Worm (Caenorhabditis elegans) whole organism, L4 larva: ENCODE measurements around the gene ivns-1.
A peak's percentile ranks its signal among the peaks of the same experiment; 100 is the strongest.

Experiments
- F26F4.8 ChIP-seq: fragments of 200-800 bp; sonication (Bioruptor generic); conservative IDR thresholded peaks from 2 replicates; pipeline ENCODE4 v1.3.6; 2022; ENCODE audit warnings: missing genetic modification characterization, missing compliant biosample characterization
- Y105C5A.15 ChIP-seq: fragments of 200-800 bp; sonication (Bioruptor generic); IDR thresholded peaks from 2 replicates; pipeline ENCODE4 v1.3.6; 2022; ENCODE audit warnings: missing genetic modification characterization, missing compliant biosample characterization
- Y75B8A.6 ChIP-seq: fragments of 200-800 bp; sonication (Bioruptor generic); IDR thresholded peaks from 2 replicates; pipeline ENCODE4 v1.3.6; 2022; ENCODE audit warnings: missing genetic modification reagents, missing genetic modification characterization, missing compliant biosample characterization
- aha-1 ChIP-seq: fragments of 150-350 bp; peaks from one replicate; lab custom pipeline; 2014; ENCODE audit warnings: missing biosample characterization, missing genetic modification characterization
- arid-1 ChIP-seq: fragments of 200-800 bp; sonication (Bioruptor generic); conservative IDR thresholded peaks from 2 replicates; pipeline ENCODE4 v1.3.6; 2022; ENCODE audit warnings: missing genetic modification reagents, missing genetic modification characterization, missing compliant biosample characterization
- ceh-20 ChIP-seq: fragments of 200-800 bp; sonication (Bioruptor generic); IDR thresholded peaks from 2 replicates; pipeline ENCODE4 v1.3.6; 2022; ENCODE audit warnings: missing genetic modification reagents, missing genetic modification characterization, missing compliant biosample characterization
- daf-16 ChIP-seq, 3 experiments: sonication (generic microtip); optimal IDR thresholded peaks; 2 replicates each; lab custom pipeline; 2016 to 2017; ENCODE audit warnings: missing genetic modification characterization in 3 of 3, missing genetic modification reagents in 3 of 3, mild to moderate bottlenecking in 2 of 3, missing compliant biosample characterization in 2 of 3, missing biosample characterization in 1 of 3, moderate library complexity in 1 of 3
- daf-8 ChIP-seq: fragments of 200-800 bp; sonication (Bioruptor generic); IDR thresholded peaks from 2 replicates; pipeline ENCODE4 v1.3.6; 2022; ENCODE audit warnings: missing genetic modification characterization, missing compliant biosample characterization
- dmd-6 ChIP-seq: fragments of 200-800 bp; sonication (Bioruptor generic); IDR thresholded peaks from 2 replicates; pipeline ENCODE4 v1.3.6; 2022; ENCODE audit warnings: missing genetic modification reagents, missing genetic modification characterization, missing compliant biosample characterization
- dpl-1 ChIP-seq: fragments of 150-350 bp; optimal IDR thresholded peaks from 2 replicates; lab custom pipeline; 2014; ENCODE audit warnings: missing biosample characterization, missing genetic modification reagents, missing genetic modification characterization
- dve-1 ChIP-seq: sonication (generic microtip); optimal IDR thresholded peaks from 2 replicates; lab custom pipeline; 2017; ENCODE audit warnings: antibody characterized with exemption, mild to moderate bottlenecking, missing genetic modification characterization, missing compliant biosample characterization; ENCODE audit not compliant: insufficient read depth
- egl-43 ChIP-seq: fragments of 200-800 bp; sonication (Bioruptor generic); IDR thresholded peaks from 2 replicates; pipeline ENCODE4 v1.3.6; 2022; ENCODE audit warnings: missing genetic modification reagents, missing genetic modification characterization, missing compliant biosample characterization
- hif-1 ChIP-seq, 2 experiments: sonication (generic microtip); optimal IDR thresholded peaks; 2 replicates each; lab custom pipeline; 2016 to 2017; ENCODE audit warnings: missing compliant biosample characterization in 2 of 2, missing genetic modification characterization in 2 of 2, missing genetic modification reagents in 2 of 2, missing genotype in 2 of 2, mild to moderate bottlenecking in 1 of 2
- hlh-11 ChIP-seq: fragments of 200-800 bp; sonication (Bioruptor generic); optimal IDR thresholded peaks from 2 replicates; lab custom pipeline; 2018; ENCODE audit warnings: mild to moderate bottlenecking, missing genetic modification characterization, missing compliant biosample characterization
- hlh-30 ChIP-seq: sonication (generic microtip); optimal IDR thresholded peaks from 2 replicates; lab custom pipeline; 2017; ENCODE audit warnings: antibody characterized with exemption, mild to moderate bottlenecking, missing genetic modification characterization, missing compliant biosample characterization; ENCODE audit not compliant: insufficient read depth
- hmg-1.1 ChIP-seq: fragments of 200-800 bp; sonication (Bioruptor generic); IDR thresholded peaks from 2 replicates; pipeline ENCODE4 v1.3.6; 2022; ENCODE audit warnings: missing genetic modification reagents, missing genetic modification characterization, missing compliant biosample characterization
- lin-38 ChIP-seq: fragments of 200-800 bp; sonication (Bioruptor generic); IDR thresholded peaks from 2 replicates; pipeline ENCODE4 v1.3.6; 2022; ENCODE audit warnings: missing genetic modification reagents, missing genetic modification characterization, missing compliant biosample characterization
- lin-39 ChIP-seq: fragments of 150-350 bp; optimal IDR thresholded peaks from 2 replicates; lab custom pipeline; 2014; ENCODE audit warnings: missing biosample characterization, missing genetic modification reagents, missing genetic modification characterization
- lir-3 ChIP-seq: sonication (generic microtip); optimal IDR thresholded peaks from 2 replicates; lab custom pipeline; 2016; ENCODE audit warnings: mild to moderate bottlenecking, missing genetic modification characterization, missing compliant biosample characterization
- lsy-2 ChIP-seq, 2 experiments: fragments of 150-350 bp in 1 of 2; sonication (generic microtip) in 1 of 2; optimal IDR thresholded peaks; 2 replicates each; lab custom pipeline; 2014 to 2017; ENCODE audit warnings: missing biosample characterization in 2 of 2, missing genetic modification characterization in 2 of 2
- madf-9 ChIP-seq: fragments of 200-800 bp; sonication (Bioruptor generic); conservative IDR thresholded peaks from 2 replicates; pipeline ENCODE4 v1.3.6; 2022; ENCODE audit warnings: missing genetic modification reagents, missing genetic modification characterization, missing compliant biosample characterization
- mdt-29 ChIP-seq: fragments of 200-800 bp; sonication (Bioruptor generic); IDR thresholded peaks from 2 replicates; pipeline ENCODE4 v1.3.6; 2022; ENCODE audit warnings: missing genetic modification reagents, missing genetic modification characterization, missing compliant biosample characterization
- mep-1 ChIP-seq: fragments of 150-350 bp; sonication (generic microtip); optimal IDR thresholded peaks from 3 replicates; lab custom pipeline; 2014; ENCODE audit warnings: missing biosample characterization, missing genetic modification characterization
- nhr-102 ChIP-seq: sonication (generic microtip); optimal IDR thresholded peaks from 2 replicates; lab custom pipeline; 2016; ENCODE audit warnings: mild to moderate bottlenecking, missing genetic modification characterization, moderate library complexity, missing compliant biosample characterization
- nhr-11 ChIP-seq: fragments of 150-350 bp; optimal IDR thresholded peaks from 2 replicates; lab custom pipeline; 2014; ENCODE audit warnings: missing biosample characterization, missing genetic modification characterization
- nhr-237 ChIP-seq: sonication (generic microtip); optimal IDR thresholded peaks from 2 replicates; lab custom pipeline; 2017; ENCODE audit warnings: missing biosample characterization, missing genetic modification characterization
- nhr-28 ChIP-seq: fragments of 150-350 bp; optimal IDR thresholded peaks from 2 replicates; lab custom pipeline; 2014; ENCODE audit warnings: missing biosample characterization, missing genetic modification characterization
- nhr-41 ChIP-seq: fragments of 200-800 bp; sonication (Bioruptor generic); IDR thresholded peaks from 2 replicates; pipeline ENCODE4 v1.3.6; 2022; ENCODE audit warnings: missing genetic modification reagents, missing genetic modification characterization, missing compliant biosample characterization
- nhr-48 ChIP-seq: sonication (generic microtip); optimal IDR thresholded peaks from 2 replicates; lab custom pipeline; 2016; ENCODE audit warnings: mild to moderate bottlenecking, missing genetic modification characterization, missing compliant biosample characterization
- php-3 ChIP-seq: fragments of 200-800 bp; sonication (Bioruptor generic); IDR thresholded peaks from 2 replicates; pipeline ENCODE4 v1.3.6; 2022; ENCODE audit warnings: missing genetic modification reagents, missing genetic modification characterization, missing compliant biosample characterization
- pqm-1 ChIP-seq: sonication (generic microtip); optimal IDR thresholded peaks from 2 replicates; lab custom pipeline; 2017; ENCODE audit warnings: missing biosample characterization, missing genetic modification characterization
- sdz-12 ChIP-seq: fragments of 200-800 bp; sonication (Bioruptor generic); optimal IDR thresholded peaks from 2 replicates; lab custom pipeline; 2018; ENCODE audit warnings: mild to moderate bottlenecking, missing genetic modification characterization, missing compliant biosample characterization
- snpc-4 ChIP-seq: fragments of 150-350 bp; optimal IDR thresholded peaks from 2 replicates; lab custom pipeline; 2014; ENCODE audit warnings: missing biosample characterization, missing genetic modification characterization
- spr-3 ChIP-seq: fragments of 200-800 bp; sonication (Bioruptor generic); optimal IDR thresholded peaks from 2 replicates; lab custom pipeline; 2018; ENCODE audit warnings: mild to moderate bottlenecking, missing genetic modification characterization, missing compliant biosample characterization
- tag-97 ChIP-seq: fragments of 200-800 bp; sonication (Bioruptor generic); IDR thresholded peaks from 2 replicates; pipeline ENCODE4 v1.3.6; 2022; ENCODE audit warnings: missing genetic modification characterization, missing compliant biosample characterization
- unc-62 ChIP-seq, 3 experiments: fragments of 150-350 bp in 1 of 3; sonication (generic microtip); optimal IDR thresholded peaks in 2 of 3; peaks in 1 of 3; 1 replicate in 1 of 3; 2 replicates in 2 of 3; lab custom pipeline; 2014 to 2017; ENCODE audit warnings: missing biosample characterization in 3 of 3, missing genetic modification characterization in 3 of 3, missing genetic modification reagents in 3 of 3, missing genotype in 1 of 3
- zip-2 ChIP-seq: fragments of 150-350 bp; optimal IDR thresholded peaks from 2 replicates; lab custom pipeline; 2014; ENCODE audit warnings: missing biosample characterization, missing genetic modification characterization

Gene ivns-1

ce11 chrX:12633862-12634404 is at the start of gene ivns-1:
Gene ivns-1, minus strand, starts transcription at chrX:12634354.
- no peak for TF ChIP-seq nhr-237 (tag; lab: Kevin White, UChicago)
- TF ChIP-seq dve-1 (tag; lab: Kevin White, UChicago), result peak; percentile 55
- TF ChIP-seq daf-16 (GFP tag; optimal IDR thresholded peaks at IDR 0.05; lab: Kevin White, UChicago), result no peak
- peak; percentile 72 for TF ChIP-seq daf-16 (tag; optimal IDR thresholded peaks at IDR 0.05; lab: Kevin White, UChicago)
- TF ChIP-seq unc-62 (GFP tag; optimal IDR thresholded peaks at IDR 0.05 in 1 of 2; lab: Kevin White, UChicago), result peak in 1 of 2 experiments; percentile 10
- TF ChIP-seq unc-62 (tag; optimal IDR thresholded peaks at IDR 0.05; lab: Kevin White, UChicago), result no peak
- peak; percentile 61 for TF ChIP-seq nhr-28 (tag; lab: Kevin White, UChicago)
- peak; percentile 17 for TF ChIP-seq pqm-1
- no peak for TF ChIP-seq nhr-11 (tag; lab: Kevin White, UChicago)
- no peak for TF ChIP-seq arid-1
- TF ChIP-seq hlh-11 (tag; lab: Kevin White, UChicago), result peak; percentile 70
- peak; percentile 70 for TF ChIP-seq dmd-6 (GFP tag; lab: Robert Waterston, UW)
- TF ChIP-seq nhr-48 (tag; lab: Kevin White, UChicago), result peak; percentile 60
- TF ChIP-seq, all 104 proteins: peak for 8

- TF ChIP-seq unc-62 (GFP tag; optimal IDR thresholded peaks at IDR 0.05 in 1 of 2; lab: Kevin White, UChicago) (peak in 1 of 2 experiments; percentile 83), unc-62 (tag; optimal IDR thresholded peaks at IDR 0.05; lab: Kevin White, UChicago) (no peak), dpl-1 (no peak)
Measured at ce11 chrX:12679603-12680002, 45.4 kb upstream of the ivns-1 start.

- TF ChIP-seq tag-97 (GFP tag; lab: Robert Waterston, UW) (no peak), hlh-30 (tag; lab: Kevin White, UChicago) (no peak), dmd-6 (GFP tag; lab: Robert Waterston, UW) (no peak), madf-9 (GFP tag; lab: Robert Waterston, UW) (no peak), daf-8 (GFP tag; lab: Robert Waterston, UW) (no peak), snpc-4 (tag; lab: Kevin White, UChicago) (no peak), spr-3 (GFP tag; lab: Kevin White, UChicago) (no peak), Y105C5A.15 (GFP tag; lab: Robert Waterston, UW) (no peak), nhr-102 (tag; lab: Kevin White, UChicago) (no peak), aha-1 (tag; lab: Kevin White, UChicago) (no peak), zip-2 (tag; lab: Kevin White, UChicago) (no peak), F26F4.8 (no peak)
- TF ChIP-seq, all 104 proteins: peak for 0
Measured at ce11 chrX:12678532-12678931, 44.4 kb upstream of the ivns-1 start, which contains the start of gene adt-1. Gene adt-1, plus strand, starts transcription at chrX:12678832.

ce11 chrX:12677113-12677512 is 43.0 kb upstream of the ivns-1 start:
- TF ChIP-seq hlh-11 (tag; lab: Kevin White, UChicago) (peak; percentile 30), lir-3 (no peak)
- TF ChIP-seq, all 104 proteins: peak for 1

ce11 chrX:12671638-12672290 is 37.6 kb upstream of the ivns-1 start:
- TF ChIP-seq nhr-11 (tag; lab: Kevin White, UChicago) (peak; percentile 24), hif-1 (tag; optimal IDR thresholded peaks at IDR 0.05; lab: Kevin White, UChicago) (peak in 1 of 2 experiments; percentile 19), mep-1 (tag; lab: Kevin White, UChicago) (peak; percentile 33), Y105C5A.15 (GFP tag; lab: Robert Waterston, UW) (no peak), dmd-6 (GFP tag; lab: Robert Waterston, UW) (peak; percentile 47), lin-39 (tag; lab: Kevin White, UChicago) (no peak), mdt-29 (0 out of 2 replicates have a peak, but pooled peaks have one; percentile 38), ceh-20 (GFP tag; lab: Robert Waterston, UW) (peak; percentile 57; the same call in 1 of the 2 replicates), daf-16 (GFP tag; optimal IDR thresholded peaks at IDR 0.05; lab: Kevin White, UChicago) (peak in 1 of 2 experiments; percentile 91), daf-16 (tag; optimal IDR thresholded peaks at IDR 0.05; lab: Kevin White, UChicago) (peak; percentile 87), aha-1 (tag; lab: Kevin White, UChicago) (peak; percentile 4), nhr-48 (tag; lab: Kevin White, UChicago) (peak; percentile 33), nhr-41 (GFP tag; lab: Robert Waterston, UW) (no peak), nhr-102 (tag; lab: Kevin White, UChicago) (no peak), sdz-12 (GFP tag; lab: Kevin White, UChicago) (no peak), lin-38 (GFP tag; lab: Robert Waterston, UW) (0 out of 2 replicates have a peak, but pooled peaks have one; percentile 8), nhr-28 (tag; lab: Kevin White, UChicago) (peak; percentile 0), hlh-11 (tag; lab: Kevin White, UChicago) (peak; percentile 79), php-3 (GFP tag; lab: Robert Waterston, UW) (0 out of 2 replicates have a peak, but pooled peaks have one; percentile 44), hmg-1.1 (GFP tag; lab: Robert Waterston, UW) (no peak), hlh-30 (tag; lab: Kevin White, UChicago) (peak; percentile 40), Y75B8A.6 (GFP tag; lab: Robert Waterston, UW) (no peak), egl-43 (GFP tag; lab: Robert Waterston, UW) (no peak), lsy-2 (tag; optimal IDR thresholded peaks at IDR 0.05; lab: Kevin White, UChicago) (peak in 1 of 2 experiments; percentile 54)
